Fruit fly (Drosophila melanogaster): ENCODE data around the gene sisA.

dm6 chrX:11283570-11283969 is 38.6 kb downstream of the sisA start:
- TF ChIP-seq CG8478 (optimal IDR thresholded peaks at IDR 0.05): no peak
- TF ChIP-seq CTCF (optimal IDR thresholded peaks at IDR 0.05): no peak

All from S2 (cell line).